Fruit fly (Drosophila melanogaster) whole organism, embryonic: ENCODE results near the gene CG14212.
A peak's percentile ranks its signal among the peaks of the same experiment; 100 is the strongest.

Experiments
- Atf6 ChIP-seq: fragments of 200-800 bp; sonication (Bioruptor generic); IDR thresholded peaks from 2 replicates; pipeline ENCODE4 v1.3.6; 2022; ENCODE audit warnings: missing biosample characterization, missing genetic modification characterization
- B-H1 ChIP-seq: fragments of 200-800 bp; sonication (Bioruptor generic); IDR thresholded peaks from 3 replicates; pipeline ENCODE4 v1.3.6; 2022; ENCODE audit warnings: missing biosample characterization, missing genetic modification characterization
- CG10979 ChIP-seq: fragments of 200-800 bp; sonication (Bioruptor generic); optimal IDR thresholded peaks from 2 replicates; lab custom pipeline; 2018; ENCODE audit warnings: missing biosample characterization, mild to moderate bottlenecking, missing genetic modification characterization, moderate library complexity
- CG12299 ChIP-seq: fragments of 200-800 bp; sonication (Bioruptor generic); optimal IDR thresholded peaks from 2 replicates; lab custom pipeline; 2018; ENCODE audit warnings: missing biosample characterization, mild to moderate bottlenecking, missing genetic modification characterization
- CG12744 ChIP-seq: fragments of 200-800 bp; sonication (Bioruptor generic); optimal IDR thresholded peaks from 2 replicates; lab custom pipeline; 2016; ENCODE audit warnings: missing biosample characterization, missing genetic modification characterization
- CG15269 ChIP-seq: fragments of 200-800 bp; sonication (Bioruptor generic); optimal IDR thresholded peaks from 2 replicates; lab custom pipeline; 2018; ENCODE audit warnings: missing biosample characterization, mild to moderate bottlenecking, missing genetic modification characterization, moderate library complexity
- CG17328 ChIP-seq: fragments of 200-800 bp; sonication (Bioruptor generic); IDR thresholded peaks from 2 replicates; pipeline ENCODE4 v1.3.6; 2022; ENCODE audit warnings: missing biosample characterization, missing genetic modification characterization
- CG18011 ChIP-seq: fragments of 200-800 bp; sonication (Bioruptor generic); optimal IDR thresholded peaks from 2 replicates; lab custom pipeline; 2017; ENCODE audit warnings: missing biosample characterization, missing genetic modification characterization, mild to moderate bottlenecking, moderate library complexity, missing genotype
- CG2199 ChIP-seq: fragments of 200-800 bp; sonication (Bioruptor generic); IDR thresholded peaks from 3 replicates; pipeline ENCODE4 v1.3.6; 2022; ENCODE audit warnings: missing biosample characterization, missing genetic modification characterization
- CG32767 ChIP-seq: fragments of 200-800 bp; sonication (Bioruptor generic); IDR thresholded peaks from 2 replicates; pipeline ENCODE4 v1.3.6; 2022; ENCODE audit warnings: missing biosample characterization, missing genetic modification characterization
- CG3407 ChIP-seq: fragments of 200-800 bp; sonication (Bioruptor generic); optimal IDR thresholded peaks from 2 replicates; lab custom pipeline; 2018; ENCODE audit warnings: missing biosample characterization, mild to moderate bottlenecking, missing genetic modification characterization
- CG7271 ChIP-seq: fragments of 200-800 bp; sonication (Bioruptor generic); optimal IDR thresholded peaks from 2 replicates; lab custom pipeline; 2018; ENCODE audit warnings: missing biosample characterization, mild to moderate bottlenecking, missing genetic modification characterization, moderate library complexity
- CG7928 ChIP-seq: fragments of 200-800 bp; sonication (Bioruptor generic); optimal IDR thresholded peaks from 2 replicates; lab custom pipeline; 2017; ENCODE audit warnings: missing biosample characterization, mild to moderate bottlenecking, missing genetic modification characterization
- CG9817 ChIP-seq: fragments of 200-800 bp; sonication (Bioruptor generic); optimal IDR thresholded peaks from 2 replicates; lab custom pipeline; 2018; ENCODE audit warnings: missing biosample characterization, mild to moderate bottlenecking, missing genetic modification characterization, moderate library complexity
- D ChIP-seq, 2 experiments: fragments of 200-800 bp in 1 of 2; fragments of >200 bp in 1 of 2; sonication (Bioruptor generic) in 1 of 2; optimal IDR thresholded peaks; 2 replicates in 1 of 2; 3 replicates in 1 of 2; lab custom pipeline; 2017; ENCODE audit warnings: mild to moderate bottlenecking in 1 of 2, missing biosample characterization in 1 of 2, missing genetic modification characterization in 1 of 2, missing genetic modification reagents in 1 of 2
- Dad ChIP-seq: fragments of 200-800 bp; sonication (Bioruptor generic); optimal IDR thresholded peaks from 3 replicates; lab custom pipeline; 2016; ENCODE audit warnings: missing biosample characterization, missing genetic modification characterization
- Dfd ChIP-seq, 2 experiments: fragments of >200 bp; optimal IDR thresholded peaks; 2 replicates each; lab custom pipeline; 2017; ENCODE audit warnings: missing biosample characterization in 2 of 2, missing genetic modification characterization in 2 of 2
- Dref ChIP-seq: fragments of 200-800 bp; sonication (Bioruptor generic); IDR thresholded peaks from 2 replicates; pipeline ENCODE4 v1.3.6; 2022; ENCODE audit warnings: missing biosample characterization, missing genetic modification characterization
- HLH3B ChIP-seq: fragments of 200-800 bp; sonication (Bioruptor generic); IDR thresholded peaks from 2 replicates; pipeline ENCODE4 v1.3.6; 2022; ENCODE audit warnings: missing biosample characterization, missing genetic modification characterization
- Myb ChIP-seq: fragments of 200-800 bp; sonication (Bioruptor generic); optimal IDR thresholded peaks from 2 replicates; lab custom pipeline; 2016; ENCODE audit warnings: missing biosample characterization, missing genetic modification characterization
- NK7.1 ChIP-seq: fragments of 200-800 bp; sonication (Bioruptor generic); optimal IDR thresholded peaks from 3 replicates; lab custom pipeline; 2016; ENCODE audit warnings: missing biosample characterization, missing genetic modification characterization
- Oaz ChIP-seq: fragments of 200-800 bp; sonication (Bioruptor generic); IDR thresholded peaks from 2 replicates; pipeline ENCODE4 v1.3.6; 2022; ENCODE audit warnings: missing biosample characterization, missing genetic modification characterization
- Ptx1 ChIP-seq: fragments of 200-800 bp; sonication (Bioruptor generic); IDR thresholded peaks from 2 replicates; pipeline ENCODE4 v1.3.6; 2022; ENCODE audit warnings: missing biosample characterization, missing genetic modification characterization
- Spps ChIP-seq: fragments of 200-800 bp; sonication (Bioruptor generic); optimal IDR thresholded peaks from 2 replicates; lab custom pipeline; 2018; ENCODE audit warnings: missing biosample characterization, mild to moderate bottlenecking, missing genetic modification characterization
- ac ChIP-seq: fragments of 200-800 bp; sonication (Bioruptor generic); optimal IDR thresholded peaks from 3 replicates; lab custom pipeline; 2017; ENCODE audit warnings: missing biosample characterization, mild to moderate bottlenecking, missing genetic modification characterization
- al ChIP-seq: fragments of 200-800 bp; sonication (Bioruptor generic); IDR thresholded peaks from 2 replicates; pipeline ENCODE4 v1.3.6; 2022; ENCODE audit warnings: missing biosample characterization, missing genetic modification characterization
- aop ChIP-seq: fragments of 200-800 bp; sonication (Bioruptor generic); IDR thresholded peaks from 2 replicates; pipeline ENCODE4 v1.3.6; 2022; ENCODE audit warnings: missing biosample characterization, missing genetic modification characterization
- ase ChIP-seq: fragments of 200-800 bp; sonication (Bioruptor generic); IDR thresholded peaks from 3 replicates; pipeline ENCODE4 v1.3.6; 2022; ENCODE audit warnings: missing biosample characterization, missing genetic modification characterization
- bbx ChIP-seq: fragments of 200-800 bp; sonication (Bioruptor generic); IDR thresholded peaks from 2 replicates; pipeline ENCODE4 v1.3.6; 2022; ENCODE audit warnings: missing biosample characterization, missing genetic modification characterization; ENCODE audit not compliant: partially characterized antibody
- bowl ChIP-seq: fragments of 200-800 bp; sonication (Bioruptor generic); IDR thresholded peaks from 2 replicates; pipeline ENCODE4 v1.3.6; 2022; ENCODE audit warnings: missing biosample characterization, missing genetic modification characterization
- btn ChIP-seq: fragments of 200-800 bp; sonication (Bioruptor generic); optimal IDR thresholded peaks from 2 replicates; lab custom pipeline; 2016; ENCODE audit warnings: missing biosample characterization, missing genetic modification characterization
- cato ChIP-seq: fragments of 200-800 bp; sonication (Bioruptor generic); optimal IDR thresholded peaks from 2 replicates; lab custom pipeline; 2016; ENCODE audit warnings: missing biosample characterization, missing genetic modification characterization, borderline replicate concordance
- cg ChIP-seq: fragments of 200-800 bp; sonication (Bioruptor generic); optimal IDR thresholded peaks from 3 replicates; lab custom pipeline; 2019; ENCODE audit warnings: missing biosample characterization, mild to moderate bottlenecking, missing genetic modification characterization, moderate library complexity
- chm ChIP-seq: fragments of 200-800 bp; sonication (Bioruptor generic); IDR thresholded peaks from 2 replicates; pipeline ENCODE4 v1.3.6; 2022; ENCODE audit warnings: missing biosample characterization, missing genetic modification characterization
- croc ChIP-seq: fragments of 200-800 bp; sonication (Bioruptor generic); conservative IDR thresholded peaks from 3 replicates; pipeline ENCODE4 v1.3.6; 2022; ENCODE audit warnings: missing biosample characterization, missing genetic modification characterization
- dan ChIP-seq: fragments of 200-800 bp; sonication (Bioruptor generic); IDR thresholded peaks from 2 replicates; pipeline ENCODE4 v1.3.6; 2022; ENCODE audit warnings: missing biosample characterization, missing genetic modification characterization
- dm ChIP-seq: fragments of 200-800 bp; sonication (Bioruptor generic); optimal IDR thresholded peaks from 3 replicates; lab custom pipeline; 2016; ENCODE audit warnings: missing biosample characterization, missing genetic modification characterization
- gsb ChIP-seq: fragments of 200-800 bp; sonication (Bioruptor generic); IDR thresholded peaks from 2 replicates; pipeline ENCODE4 v1.3.6; 2022; ENCODE audit warnings: missing biosample characterization, missing genetic modification characterization
- h ChIP-seq: fragments of >200 bp; optimal IDR thresholded peaks from 2 replicates; lab custom pipeline; 2017
- klu ChIP-seq: fragments of 200-800 bp; sonication (Bioruptor generic); IDR thresholded peaks from 2 replicates; pipeline ENCODE4 v1.3.6; 2022; ENCODE audit warnings: missing biosample characterization, missing genetic modification characterization
- luna ChIP-seq: fragments of 200-800 bp; sonication (Bioruptor generic); optimal IDR thresholded peaks from 2 replicates; lab custom pipeline; 2016; ENCODE audit warnings: missing biosample characterization, missing genetic modification characterization
- odd ChIP-seq: fragments of 200-800 bp; sonication (Bioruptor generic); optimal IDR thresholded peaks from 2 replicates; lab custom pipeline; 2017; ENCODE audit warnings: missing biosample characterization, mild to moderate bottlenecking, missing genetic modification characterization
- pan ChIP-seq, 4 experiments: fragments of >200 bp in 3 of 4; fragments of 200-800 bp in 1 of 4; sonication (Bioruptor generic) in 1 of 4; optimal IDR thresholded peaks in 3 of 4; IDR thresholded peaks in 1 of 4; 2 replicates each; pipeline versions ENCODE4 v1.3.6 to Lab custom; 2017 to 2022; ENCODE audit warnings: missing biosample characterization in 2 of 4, missing genetic modification characterization in 2 of 4, mixed read lengths in 1 of 4
- pros ChIP-seq: fragments of 200-800 bp; sonication (Bioruptor generic); optimal IDR thresholded peaks from 3 replicates; lab custom pipeline; 2019; ENCODE audit warnings: missing biosample characterization, mild to moderate bottlenecking, missing genetic modification characterization, moderate library complexity
- pzg ChIP-seq: fragments of 200-800 bp; sonication (Bioruptor generic); optimal IDR thresholded peaks from 3 replicates; lab custom pipeline; 2018; ENCODE audit warnings: missing biosample characterization, mild to moderate bottlenecking, missing genetic modification characterization, moderate library complexity
- scrt ChIP-seq: fragments of 200-800 bp; sonication (Bioruptor generic); optimal IDR thresholded peaks from 2 replicates; lab custom pipeline; 2018; ENCODE audit warnings: missing biosample characterization, mild to moderate bottlenecking, missing genetic modification characterization, moderate library complexity
- sens ChIP-seq: fragments of 200-800 bp; sonication (Bioruptor generic); peaks from one replicate; lab custom pipeline; 2016; ENCODE audit warnings: missing biosample characterization, missing genetic modification characterization
- unc-4 ChIP-seq: fragments of 200-800 bp; sonication (Bioruptor generic); IDR thresholded peaks from 2 replicates; pipeline ENCODE4 v1.3.6; 2022; ENCODE audit warnings: missing biosample characterization, missing genetic modification characterization; ENCODE audit not compliant: partially characterized antibody
- wek ChIP-seq: fragments of 200-800 bp; sonication (Bioruptor generic); optimal IDR thresholded peaks from 3 replicates; lab custom pipeline; 2018; ENCODE audit warnings: missing biosample characterization, mild to moderate bottlenecking, missing genetic modification characterization, moderate library complexity
- yki ChIP-seq: fragments of >200 bp; optimal IDR thresholded peaks from 3 replicates; lab custom pipeline; 2018

The CG14212 gene

DNA sequence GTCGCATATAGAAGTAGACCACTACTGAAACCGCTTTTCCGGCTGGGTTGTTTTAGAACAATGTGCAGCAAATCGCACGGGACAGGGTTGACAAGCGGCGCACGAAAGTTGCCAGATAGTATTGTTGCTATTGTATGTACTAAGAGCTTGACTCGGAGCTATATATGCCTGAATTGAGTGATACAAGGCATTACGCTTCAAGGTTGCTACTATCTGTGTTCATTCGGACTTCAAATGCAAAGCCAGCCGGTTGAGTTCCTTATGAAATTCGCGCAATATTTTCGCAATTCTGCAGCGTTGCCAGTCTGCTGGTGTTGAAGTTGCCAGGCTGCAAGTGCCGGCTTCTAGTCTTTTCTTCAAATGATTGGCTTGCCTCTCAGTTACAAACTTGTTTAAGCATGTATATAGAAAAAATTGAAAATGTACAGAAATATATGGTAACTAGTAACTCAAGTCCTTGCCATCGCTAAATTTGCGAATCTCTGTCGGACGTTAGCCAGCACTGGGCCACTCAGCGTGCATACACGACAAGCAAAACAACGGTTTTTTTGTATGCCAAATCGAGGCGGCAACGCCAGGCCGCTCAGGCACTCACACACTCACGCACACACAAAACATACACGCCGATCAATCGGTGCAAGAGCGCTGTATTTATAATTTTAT is 26.4 kb downstream of the CG14212 start, which contains the start of the genes Ranbp21 and Elys (continued):
- 0 out of 2 replicates have a peak, but pooled peaks have one; percentile 12 for TF ChIP-seq bbx (GFP tag; lab: Robert Waterston, UW)
- no peak for TF ChIP-seq yki (lab: Kevin White, UChicago)
- TF ChIP-seq pros (GFP tag; lab: Kevin White, UChicago) = no peak
- TF ChIP-seq wek = no peak
- no peak for TF ChIP-seq odd
- TF ChIP-seq B-H1 (GFP tag; lab: Robert Waterston, UW) = no peak
- TF ChIP-seq klu (GFP tag; lab: Robert Waterston, UW) = peak; percentile 58
- peak; percentile 69 for TF ChIP-seq cg (GFP tag; lab: Kevin White, UChicago)
- TF ChIP-seq croc (GFP tag; lab: Robert Waterston, UW) = no peak
- no peak for TF ChIP-seq bowl (GFP tag; lab: Robert Waterston, UW)
- peak; percentile 63; the same call in 1 of the 2 replicates for TF ChIP-seq Ptx1 (GFP tag; lab: Robert Waterston, UW)
- peak; percentile 25; the same call in 1 of the 2 replicates for TF ChIP-seq HLH3B
- TF ChIP-seq chm (GFP tag; lab: Robert Waterston, UW) = no peak
- peak; percentile 86 for TF ChIP-seq dm
- peak; percentile 94 for TF ChIP-seq Myb (GFP tag; lab: Kevin White, UChicago)
- peak; percentile 36 for TF ChIP-seq NK7.1 (GFP tag; lab: Kevin White, UChicago)
- TF ChIP-seq ac (GFP tag; lab: Kevin White, UChicago) = no peak
- peak; percentile 21 for TF ChIP-seq CG12744 (GFP tag; lab: Kevin White, UChicago)
- peak; percentile 44; the same call in 1 of the 2 replicates for TF ChIP-seq unc-4 (GFP tag; lab: Robert Waterston, UW)
- no peak for TF ChIP-seq Spps (tag; lab: Kevin White, UChicago)
- no peak for TF ChIP-seq luna (GFP tag; lab: Kevin White, UChicago)
- TF ChIP-seq CG15269 (tag; lab: Kevin White, UChicago) = no peak
- TF ChIP-seq cato = no peak
- peak; percentile 55 for TF ChIP-seq pzg (GFP tag; lab: Kevin White, UChicago)
- no peak for TF ChIP-seq Atf6
- peak; percentile 50; the same call in 1 of the 3 replicates for TF ChIP-seq ase
- peak; percentile 65 for TF ChIP-seq Dad (GFP tag; lab: Kevin White, UChicago)
- TF ChIP-seq btn (GFP tag; lab: Kevin White, UChicago) = peak; percentile 5
- TF ChIP-seq CG2199 (GFP tag; lab: Robert Waterston, UW) = no peak
- TF ChIP-seq CG7271 (tag; lab: Kevin White, UChicago) = no peak
- no peak for TF ChIP-seq CG32767 (GFP tag; lab: Robert Waterston, UW)
- no peak for TF ChIP-seq CG18011 (GFP tag; lab: Kevin White, UChicago)
- peak; percentile 33; the same call in 1 of the 2 replicates for TF ChIP-seq CG17328 (GFP tag; lab: Robert Waterston, UW)
- peak; percentile 49; the same call in 1 of the 2 replicates for TF ChIP-seq al
- TF ChIP-seq Dfd (GFP tag; optimal IDR thresholded peaks at IDR 0.05; lab: Kevin White, UChicago) = no peak
- no peak for TF ChIP-seq aop (GFP tag; lab: Robert Waterston, UW)
- no peak for TF ChIP-seq CG12299 (tag; lab: Kevin White, UChicago)
- TF ChIP-seq Dref (GFP tag; lab: Robert Waterston, UW) = peak; percentile 33
- TF ChIP-seq CG3407 (GFP tag; lab: Kevin White, UChicago) = no peak
- no peak for TF ChIP-seq pan (optimal IDR thresholded peaks at IDR 0.05; lab: Kevin White, UChicago)
- TF ChIP-seq pan (GFP tag; optimal IDR thresholded peaks at IDR 0.05 in 1 of 2, IDR thresholded peaks at IDR 0.05 in 1 of 2) = peak in 1 of 2 experiments; percentile 68
- TF ChIP-seq CG10979 (tag; lab: Kevin White, UChicago) = peak; percentile 6
- no peak for TF ChIP-seq scrt (GFP tag; lab: Kevin White, UChicago)
- no peak for TF ChIP-seq h (lab: Kevin White, UChicago)
- TF ChIP-seq CG9817 = peak; percentile 50
- no peak for TF ChIP-seq Oaz (GFP tag; lab: Robert Waterston, UW)
- TF ChIP-seq dan (GFP tag; lab: Robert Waterston, UW) = 0 out of 2 replicates have a peak, but pooled peaks have one; percentile 30
- peak; percentile 94 for TF ChIP-seq sens (GFP tag; lab: Kevin White, UChicago)
- no peak for TF ChIP-seq CG7928 (GFP tag; lab: Kevin White, UChicago)
- no peak for TF ChIP-seq D (optimal IDR thresholded peaks at IDR 0.05; lab: Kevin White, UChicago)
- no peak for TF ChIP-seq D (GFP tag; optimal IDR thresholded peaks at IDR 0.05; lab: Kevin White, UChicago)
- no peak for TF ChIP-seq gsb (GFP tag; lab: Robert Waterston, UW)
